Fruit fly (Drosophila melanogaster) whole organism, prepupa: Measurements from ENCODE around the gene cbt.

Experiments used
- CG10631 ChIP-seq: fragments of 200-800 bp; sonication (Bioruptor generic); optimal IDR thresholded peaks from 2 replicates; lab custom pipeline; 2016; ENCODE audit warnings: missing biosample characterization, missing genetic modification characterization
- CG11294 ChIP-seq: fragments of 200-800 bp; sonication (Bioruptor generic); IDR thresholded peaks from 2 replicates; pipeline ENCODE4 v1.3.6; 2022; ENCODE audit warnings: missing biosample characterization, missing genetic modification characterization
- CG1621 ChIP-seq: fragments of 200-800 bp; sonication (Bioruptor generic); optimal IDR thresholded peaks from 3 replicates; lab custom pipeline; 2018; ENCODE audit warnings: missing biosample characterization, mild to moderate bottlenecking, missing genetic modification characterization
- CG16779 ChIP-seq: fragments of 200-800 bp; sonication (Bioruptor generic); optimal IDR thresholded peaks from 3 replicates; lab custom pipeline; 2017; ENCODE audit warnings: missing biosample characterization, mild to moderate bottlenecking, missing genetic modification characterization
- CG3032 ChIP-seq: fragments of 200-800 bp; optimal IDR thresholded peaks from 2 replicates; lab custom pipeline; 2019; ENCODE audit warnings: missing biosample characterization, mild to moderate bottlenecking, missing genetic modification characterization, moderate library complexity
- CG31627 ChIP-seq: fragments of 200-800 bp; sonication (Bioruptor generic); optimal IDR thresholded peaks from 3 replicates; lab custom pipeline; 2016; ENCODE audit warnings: missing biosample characterization, missing genetic modification characterization
- CG32006 ChIP-seq: fragments of 200-800 bp; sonication (Bioruptor generic); optimal IDR thresholded peaks from 3 replicates; lab custom pipeline; 2017; ENCODE audit warnings: missing biosample characterization, mild to moderate bottlenecking, missing genetic modification characterization
- CG3919 ChIP-seq: fragments of 200-800 bp; sonication (Bioruptor generic); optimal IDR thresholded peaks from 3 replicates; lab custom pipeline; 2016; ENCODE audit warnings: missing biosample characterization, missing genetic modification characterization
- CG4318 ChIP-seq: fragments of 200-800 bp; sonication (Bioruptor generic); optimal IDR thresholded peaks from 3 replicates; lab custom pipeline; 2017; ENCODE audit warnings: missing biosample characterization, mild to moderate bottlenecking, missing genetic modification characterization
- CG6276 ChIP-seq: fragments of 200-800 bp; sonication (Bioruptor generic); optimal IDR thresholded peaks from 2 replicates; lab custom pipeline; 2017; ENCODE audit warnings: missing biosample characterization, mild to moderate bottlenecking, missing genetic modification characterization
- CG6792 ChIP-seq: fragments of 200-800 bp; sonication (Bioruptor generic); optimal IDR thresholded peaks from 3 replicates; lab custom pipeline; 2016; ENCODE audit warnings: missing biosample characterization, missing genetic modification characterization
- CG6808 ChIP-seq: fragments of 200-800 bp; sonication (Bioruptor generic); optimal IDR thresholded peaks from 3 replicates; lab custom pipeline; 2017; ENCODE audit warnings: missing biosample characterization, missing genetic modification characterization, mild to moderate bottlenecking, moderate library complexity, missing genetic modification reagents
- CG6854 ChIP-seq: fragments of 200-800 bp; sonication (Bioruptor generic); optimal IDR thresholded peaks from 2 replicates; lab custom pipeline; 2017; ENCODE audit warnings: missing biosample characterization, mild to moderate bottlenecking, missing genetic modification characterization
- CG7368 ChIP-seq: fragments of 200-800 bp; sonication (Bioruptor generic); optimal IDR thresholded peaks from 3 replicates; lab custom pipeline; 2016; ENCODE audit warnings: missing biosample characterization, missing genetic modification characterization
- CG8119 ChIP-seq: fragments of 200-800 bp; sonication (Bioruptor generic); IDR thresholded peaks from 3 replicates; pipeline ENCODE4 v1.3.6; 2022; ENCODE audit warnings: missing biosample characterization, missing genetic modification characterization
- CG8319 ChIP-seq: fragments of 200-800 bp; sonication (Bioruptor generic); optimal IDR thresholded peaks from 3 replicates; lab custom pipeline; 2016; ENCODE audit warnings: missing biosample characterization, missing genetic modification characterization
- CG8632 ChIP-seq: fragments of 200-800 bp; sonication (Bioruptor generic); optimal IDR thresholded peaks from 3 replicates; lab custom pipeline; 2016; ENCODE audit warnings: missing biosample characterization, missing genetic modification characterization
- CG9139 ChIP-seq: fragments of 200-800 bp; sonication (Bioruptor generic); optimal IDR thresholded peaks from 3 replicates; lab custom pipeline; 2017; ENCODE audit warnings: missing biosample characterization, mild to moderate bottlenecking, missing genetic modification characterization
- Eip75B ChIP-seq: fragments of 200-800 bp; sonication (Bioruptor generic); optimal IDR thresholded peaks from 3 replicates; lab custom pipeline; 2016; ENCODE audit warnings: missing biosample characterization, missing genetic modification characterization
- Eip78C ChIP-seq: fragments of 200-800 bp; sonication (Bioruptor generic); peaks from one replicate; lab custom pipeline; 2016; ENCODE audit warnings: missing biosample characterization, missing genetic modification characterization
- Eip93F ChIP-seq: fragments of 200-800 bp; sonication (Bioruptor generic); optimal IDR thresholded peaks from 2 replicates; lab custom pipeline; 2016; ENCODE audit warnings: missing biosample characterization, mild to moderate bottlenecking, missing genetic modification characterization
- Ets21C ChIP-seq: fragments of 200-800 bp; sonication (Bioruptor generic); optimal IDR thresholded peaks from 3 replicates; lab custom pipeline; 2016; ENCODE audit warnings: missing biosample characterization, missing genetic modification characterization
- Gug ChIP-seq: fragments of 200-800 bp; sonication (Bioruptor generic); IDR thresholded peaks from 2 replicates; pipeline ENCODE4 v1.3.6; 2022; ENCODE audit warnings: missing biosample characterization, missing genetic modification characterization
- Hr39 ChIP-seq: fragments of 200-800 bp; sonication (Bioruptor generic); optimal IDR thresholded peaks from 2 replicates; lab custom pipeline; 2016; ENCODE audit warnings: missing biosample characterization, missing genetic modification characterization
- Hr4 ChIP-seq: fragments of 200-800 bp; sonication (Bioruptor generic); optimal IDR thresholded peaks from 3 replicates; lab custom pipeline; 2016; ENCODE audit warnings: missing biosample characterization, missing genetic modification characterization
- Met ChIP-seq: fragments of 200-800 bp; sonication (Bioruptor generic); optimal IDR thresholded peaks from 3 replicates; lab custom pipeline; 2016; ENCODE audit warnings: missing biosample characterization, missing genetic modification characterization
- OdsH ChIP-seq: fragments of 200-800 bp; sonication (Bioruptor generic); optimal IDR thresholded peaks from 3 replicates; lab custom pipeline; 2016; ENCODE audit warnings: missing biosample characterization, missing genetic modification characterization
- Smox ChIP-seq: fragments of 200-800 bp; sonication (Bioruptor generic); optimal IDR thresholded peaks from 3 replicates; lab custom pipeline; 2016; ENCODE audit warnings: missing biosample characterization, missing genetic modification characterization
- Sox14 ChIP-seq: fragments of 200-800 bp; sonication (Bioruptor generic); optimal IDR thresholded peaks from 3 replicates; lab custom pipeline; 2016; ENCODE audit warnings: missing biosample characterization, missing genetic modification characterization
- acj6 ChIP-seq: fragments of 200-800 bp; sonication (Bioruptor generic); optimal IDR thresholded peaks from 3 replicates; lab custom pipeline; 2016; ENCODE audit warnings: missing biosample characterization, missing genetic modification characterization
- cyc ChIP-seq: fragments of 200-800 bp; sonication (Bioruptor generic); optimal IDR thresholded peaks from 3 replicates; lab custom pipeline; 2016; ENCODE audit warnings: missing biosample characterization, missing genetic modification characterization
- dsx ChIP-seq: fragments of 200-800 bp; optimal IDR thresholded peaks from 3 replicates; lab custom pipeline; 2019; ENCODE audit warnings: missing biosample characterization, mild to moderate bottlenecking, missing genetic modification characterization, moderate library complexity; ENCODE audit not compliant: poor library complexity, severe bottlenecking
- eg ChIP-seq: fragments of 200-800 bp; sonication (Bioruptor generic); IDR thresholded peaks from 3 replicates; pipeline ENCODE4 v1.3.6; 2022; ENCODE audit warnings: missing biosample characterization, missing genetic modification characterization
- esn ChIP-seq: fragments of 200-800 bp; sonication (Bioruptor generic); optimal IDR thresholded peaks from 2 replicates; lab custom pipeline; 2016; ENCODE audit warnings: missing biosample characterization, mild to moderate bottlenecking, missing genetic modification characterization, moderate library complexity
- fd59A ChIP-seq: fragments of 200-800 bp; sonication (Bioruptor generic); optimal IDR thresholded peaks from 2 replicates; lab custom pipeline; 2017; ENCODE audit warnings: missing biosample characterization, mild to moderate bottlenecking, missing genetic modification characterization, missing genetic modification reagents
- fd85E ChIP-seq: fragments of 200-800 bp; sonication (Bioruptor generic); optimal IDR thresholded peaks from 3 replicates; lab custom pipeline; 2016; ENCODE audit warnings: missing biosample characterization, missing genetic modification characterization
- lz ChIP-seq: fragments of 200-800 bp; sonication (Bioruptor generic); optimal IDR thresholded peaks from 3 replicates; lab custom pipeline; 2016; ENCODE audit warnings: missing biosample characterization, missing genetic modification characterization
- net ChIP-seq: fragments of 200-800 bp; sonication (Bioruptor generic); optimal IDR thresholded peaks from 3 replicates; lab custom pipeline; 2016; ENCODE audit warnings: missing biosample characterization, missing genetic modification characterization
- pdm3 ChIP-seq: fragments of 200-800 bp; sonication (Bioruptor generic); optimal IDR thresholded peaks from 3 replicates; lab custom pipeline; 2016; ENCODE audit warnings: missing biosample characterization, missing genetic modification characterization
- spab ChIP-seq: fragments of 200-800 bp; sonication (Bioruptor generic); optimal IDR thresholded peaks from 2 replicates; lab custom pipeline; 2017; ENCODE audit warnings: missing biosample characterization, mild to moderate bottlenecking, missing genetic modification characterization, missing genetic modification reagents
- ss ChIP-seq, 2 experiments: fragments of 200-800 bp; sonication (Bioruptor generic); optimal IDR thresholded peaks; 2 replicates in 1 of 2; 3 replicates in 1 of 2; lab custom pipeline; 2017 to 2018; ENCODE audit warnings: mild to moderate bottlenecking in 2 of 2, missing biosample characterization in 2 of 2, missing genetic modification characterization in 2 of 2, moderate library complexity in 1 of 2
- svp ChIP-seq: fragments of 200-800 bp; sonication (Bioruptor generic); peaks from one replicate; lab custom pipeline; 2016; ENCODE audit warnings: missing biosample characterization, missing genetic modification characterization
- topi ChIP-seq: fragments of 200-800 bp; sonication (Bioruptor generic); optimal IDR thresholded peaks from 3 replicates; lab custom pipeline; 2016; ENCODE audit warnings: missing biosample characterization, missing genetic modification characterization
- vri ChIP-seq: fragments of 200-800 bp; sonication (Bioruptor generic); optimal IDR thresholded peaks from 3 replicates; lab custom pipeline; 2016; ENCODE audit warnings: missing biosample characterization, mild to moderate bottlenecking, missing genetic modification characterization

cbt gene

DNA sequence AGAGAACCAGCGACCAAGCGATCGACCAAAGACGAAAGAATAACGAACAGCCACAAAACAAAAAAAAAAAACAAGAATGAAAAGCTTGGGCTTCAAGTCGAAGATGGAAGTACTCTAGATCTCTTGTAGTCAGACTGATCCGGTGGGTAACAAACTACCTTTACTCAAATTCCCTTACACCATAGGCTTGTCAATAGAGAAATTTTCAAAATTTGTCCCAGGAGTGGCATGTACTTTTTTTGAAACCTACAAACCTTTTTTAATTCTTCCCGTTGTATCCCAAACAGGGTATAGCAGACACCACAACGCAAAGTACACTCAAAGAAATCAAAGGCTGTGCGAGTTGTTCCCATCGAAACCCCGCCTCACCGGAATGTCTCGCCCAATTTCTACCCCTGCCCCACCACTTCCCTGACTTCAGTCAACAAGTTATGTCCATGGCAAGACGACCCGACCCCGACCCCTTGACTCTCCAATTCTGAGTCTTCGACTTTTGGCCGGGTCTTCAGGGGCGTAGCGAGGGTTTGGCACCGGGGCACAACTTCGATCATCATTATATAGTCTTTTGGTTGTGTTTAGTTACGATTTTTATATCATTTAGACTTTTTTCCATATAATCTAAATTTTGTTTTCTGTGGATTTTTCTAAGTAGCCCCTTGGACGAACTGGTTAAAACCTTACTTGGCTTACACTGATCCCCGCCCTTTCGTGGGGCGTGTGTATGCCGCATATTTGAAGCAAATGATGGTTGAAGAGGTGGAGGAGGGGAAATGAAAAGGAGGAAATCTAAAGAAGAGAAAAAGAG, 49.6 kb downstream of the cbt start (continued):
- TF ChIP-seq esn (GFP tag; lab: Kevin White, UChicago) (peak; percentile 96), Met (GFP tag; lab: Kevin White, UChicago) (peak; percentile 96), Hr4 (GFP tag; lab: Kevin White, UChicago) (peak; percentile 60), CG10631 (GFP tag; lab: Kevin White, UChicago) (peak; percentile 89), CG7368 (peak; percentile 77), CG8119 (GFP tag; lab: Robert Waterston, UW) (peak; percentile 71), Eip75B (peak; percentile 89), CG3919 (GFP tag; lab: Kevin White, UChicago) (peak; percentile 90), CG8632 (GFP tag; lab: Kevin White, UChicago) (peak; percentile 81), CG32006 (GFP tag; lab: Kevin White, UChicago) (peak; percentile 76), vri (GFP tag; lab: Kevin White, UChicago) (peak; percentile 93), eg (GFP tag; lab: Robert Waterston, UW) (peak; percentile 53), dsx (GFP tag; lab: Kevin White, UChicago) (peak; percentile 65), CG31627 (GFP tag; lab: Kevin White, UChicago) (peak; percentile 95), CG6276 (GFP tag; lab: Kevin White, UChicago) (peak; percentile 42), spab (GFP tag; lab: Kevin White, UChicago) (peak; percentile 71)

DNA sequence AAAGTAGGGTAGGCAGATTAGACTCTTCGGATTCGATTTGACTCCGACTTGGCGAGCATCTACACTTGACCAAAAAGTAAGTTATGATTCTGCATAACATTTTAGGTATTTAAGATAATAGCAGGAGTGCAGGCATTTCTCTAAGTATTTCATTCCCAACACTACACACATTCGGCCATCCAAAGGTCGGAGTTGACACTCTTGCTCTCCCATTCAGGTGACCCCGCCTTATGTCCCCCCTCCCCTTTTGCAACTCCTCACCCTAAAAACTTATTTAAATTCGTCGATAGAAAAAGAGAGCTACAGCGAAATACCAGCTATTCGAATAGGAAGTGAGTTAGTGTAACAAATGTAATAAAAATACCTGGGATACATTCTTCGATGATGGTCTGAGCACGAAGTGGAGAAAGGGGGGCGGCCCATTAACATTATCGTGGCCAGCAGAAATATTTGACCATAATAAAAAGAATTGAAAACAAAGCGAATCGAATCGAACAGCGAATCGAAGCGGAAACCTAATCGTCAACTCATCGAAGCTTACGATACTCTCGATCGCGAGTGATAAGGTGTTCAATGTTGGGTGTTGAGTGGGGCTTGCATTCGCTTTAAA, 51.0 kb downstream of the cbt start:
- TF ChIP-seq net (GFP tag; lab: Kevin White, UChicago) (no peak), acj6 (GFP tag; lab: Kevin White, UChicago) (no peak), Hr39 (GFP tag; lab: Kevin White, UChicago) (no peak), esn (GFP tag; lab: Kevin White, UChicago) (no peak), CG6808 (no peak), CG16779 (tag; lab: Kevin White, UChicago) (no peak), CG8632 (GFP tag; lab: Kevin White, UChicago) (no peak), CG10631 (GFP tag; lab: Kevin White, UChicago) (no peak), CG32006 (GFP tag; lab: Kevin White, UChicago) (peak; percentile 45), Eip93F (no peak), cyc (GFP tag; lab: Kevin White, UChicago) (no peak), CG7368 (no peak), Eip75B (no peak), CG8119 (GFP tag; lab: Robert Waterston, UW) (0 out of 3 replicates have a peak, but pooled peaks have one; percentile 16), Hr4 (GFP tag; lab: Kevin White, UChicago) (peak; percentile 12), lz (GFP tag; lab: Kevin White, UChicago) (no peak), svp (GFP tag; lab: Kevin White, UChicago) (peak; percentile 25), CG1621 (tag; lab: Kevin White, UChicago) (no peak), vri (GFP tag; lab: Kevin White, UChicago) (no peak), CG9139 (GFP tag; lab: Kevin White, UChicago) (no peak), Sox14 (GFP tag; lab: Kevin White, UChicago) (no peak), Eip78C (GFP tag; lab: Kevin White, UChicago) (peak; percentile 75), CG6792 (no peak), fd85E (GFP tag; lab: Kevin White, UChicago) (no peak), Gug (GFP tag; lab: Robert Waterston, UW) (no peak), CG4318 (GFP tag; lab: Kevin White, UChicago) (peak; percentile 3), Ets21C (GFP tag; lab: Kevin White, UChicago) (no peak), CG3032 (tag; lab: Kevin White, UChicago) (no peak), CG8319 (no peak), CG11294 (GFP tag; lab: Robert Waterston, UW) (no peak), pdm3 (no peak), CG6854 (GFP tag; lab: Kevin White, UChicago) (no peak), Smox (GFP tag; lab: Kevin White, UChicago) (no peak), fd59A (GFP tag; lab: Kevin White, UChicago) (no peak), OdsH (GFP tag; lab: Kevin White, UChicago) (no peak), ss (GFP tag; optimal IDR thresholded peaks at IDR 0.05; lab: Kevin White, UChicago) (no peak), topi (GFP tag; lab: Kevin White, UChicago) (no peak)
